Fruit fly (Drosophila melanogaster) Kc167 (cell line): Measurements from ENCODE around the gene CG13876.

Experiments used
- Myc ChIP-seq: fragments of >200 bp; optimal IDR thresholded peaks from 2 replicates; lab custom pipeline; 2017; ENCODE audit warnings: missing external identifiers
- Sin3A ChIP-seq: fragments of >200 bp; optimal IDR thresholded peaks from 2 replicates; lab custom pipeline; 2018; ENCODE audit warnings: missing external identifiers
- h ChIP-seq: fragments of >200 bp; optimal IDR thresholded peaks from 3 replicates; lab custom pipeline; 2018; ENCODE audit warnings: missing external identifiers
- insv ChIP-seq: fragments of >200 bp; optimal IDR thresholded peaks from 3 replicates; lab custom pipeline; 2018; ENCODE audit warnings: missing external identifiers
- psq ChIP-seq: fragments of >200 bp; optimal IDR thresholded peaks from 2 replicates; lab custom pipeline; 2017; ENCODE audit warnings: missing external identifiers
- ttk ChIP-seq: sonication (Bioruptor generic); optimal IDR thresholded peaks from 2 replicates; lab custom pipeline; 2017; ENCODE audit warnings: missing external identifiers

CG13876 gene

dm6 chr3L:247482-248225 is 41.7 kb downstream of the CG13876 start, which contains the start of gene mthl14:
Gene mthl14 (plus strand): TSS chr3L:247491.
- TF ChIP-seq insv (lab: Kevin White, UChicago) (no peak), psq (lab: Kevin White, UChicago) (no peak), Myc (lab: Kevin White, UChicago) (no peak), h (lab: Kevin White, UChicago) (no peak), Sin3A (lab: Kevin White, UChicago) (no peak), ttk (lab: Kevin White, UChicago) (no peak)

dm6 chr3L:248226-248758 is 42.4 kb downstream of the CG13876 start:
- TF ChIP-seq psq (lab: Kevin White, UChicago) (no peak), Sin3A (lab: Kevin White, UChicago) (no peak), Myc (lab: Kevin White, UChicago) (no peak), insv (lab: Kevin White, UChicago) (no peak), h (lab: Kevin White, UChicago) (no peak), ttk (lab: Kevin White, UChicago) (no peak)
